Worm (Caenorhabditis elegans): Measurements from ENCODE around the gene adt-3.

DNA sequence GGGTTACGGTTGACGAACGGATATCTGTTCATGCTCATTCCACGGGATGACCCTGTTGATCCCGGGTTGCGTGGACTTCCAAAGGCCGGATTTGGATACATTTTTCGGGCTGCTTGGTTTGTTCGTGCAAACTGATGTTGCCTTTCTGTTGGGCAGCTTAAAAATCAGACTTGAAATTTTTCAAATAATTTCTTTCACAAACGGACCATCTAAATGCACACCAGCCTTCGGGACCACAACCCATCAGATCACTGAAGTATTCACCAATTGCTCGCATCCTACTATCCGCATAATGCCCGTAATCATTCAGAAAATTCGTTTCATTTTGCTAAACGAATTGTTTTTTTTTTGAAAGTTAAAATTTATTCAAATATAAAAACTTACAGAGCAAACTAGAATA, 35.9 kb upstream of the adt-3 start, which contains the start of gene F47F2.3:
- TF ChIP-seq tbp1 (GFP tag; optimal IDR thresholded peaks at IDR 0.05) (no peak), lin-35 (GFP tag; optimal IDR thresholded peaks at IDR 0.05) (no peak), unc-62 (GFP tag; optimal IDR thresholded peaks at IDR 0.05) (no peak), ama-1 (optimal IDR thresholded peaks at IDR 0.05) (no peak), ama-1 (GFP tag; optimal IDR thresholded peaks at IDR 0.05) (no peak), Y53F4B.3 (GFP tag; IDR thresholded peaks at IDR 0.05) (no peak), zfh-2 (GFP tag; conservative IDR thresholded peaks at IDR 0.05) (no peak), unc-130 (GFP tag; optimal IDR thresholded peaks at IDR 0.05) (no peak), F33H1.4 (GFP tag; IDR thresholded peaks at IDR 0.05) (no peak), egl-44 (GFP tag; IDR thresholded peaks at IDR 0.05) (no peak), atf-7 (tag; optimal IDR thresholded peaks at IDR 0.05) (no peak), let-526 (GFP tag; IDR thresholded peaks at IDR 0.05) (no peak), tlf-1 (GFP tag; optimal IDR thresholded peaks at IDR 0.05) (no peak)

Measured in whole organism, young adult.